Worm (Caenorhabditis elegans): Measurements from ENCODE around the gene tbx-38.

- no peak for TF ChIP-seq lag-1 (GFP tag; IDR thresholded peaks at IDR 0.05)
- TF ChIP-seq rpc-1 (optimal IDR thresholded peaks at IDR 0.05), result no peak
- no peak for TF ChIP-seq rpc-1 (tag; optimal IDR thresholded peaks at IDR 0.05)
- no peak for TF ChIP-seq ZK185.1 (tag; optimal IDR thresholded peaks at IDR 0.05; ENCODE audit: poor library complexity, severe bottlenecking)
- TF ChIP-seq ceh-27 (GFP tag; optimal IDR thresholded peaks at IDR 0.05), result no peak
- no peak for TF ChIP-seq ceh-91 (GFP tag; IDR thresholded peaks at IDR 0.05)
- TF ChIP-seq F49E8.2 (tag; optimal IDR thresholded peaks at IDR 0.05; ENCODE audit: insufficient read depth), result no peak
- TF ChIP-seq unc-62 (GFP tag; optimal IDR thresholded peaks at IDR 0.05), result no peak
- no peak for TF ChIP-seq F10E7.11 (tag; optimal IDR thresholded peaks at IDR 0.05)
Measured at ce11 chrIII:11760634-11761033, 25.2 kb downstream of the tbx-38 start.

Measured in whole organism, young adult.